Fruit fly (Drosophila melanogaster) whole organism, embryonic: ENCODE measurements around the gene AIMP2.

Source experiments
- Bdp1 ChIP-seq: fragments of 200-800 bp; sonication (Bioruptor generic); optimal IDR thresholded peaks from 3 replicates; lab custom pipeline; 2016; ENCODE audit warnings: missing biosample characterization, missing genetic modification characterization
- CG11560 ChIP-seq: fragments of 200-800 bp; sonication (Bioruptor generic); IDR thresholded peaks from 3 replicates; pipeline ENCODE4 v1.3.6; 2022; ENCODE audit warnings: missing biosample characterization, missing genetic modification characterization
- CG13296 ChIP-seq: fragments of 200-800 bp; sonication (Bioruptor generic); optimal IDR thresholded peaks from 3 replicates; lab custom pipeline; 2018; ENCODE audit warnings: missing biosample characterization, mild to moderate bottlenecking, missing genetic modification characterization
- CG13624 ChIP-seq: fragments of 200-800 bp; sonication (Bioruptor generic); optimal IDR thresholded peaks from 2 replicates; lab custom pipeline; 2016; ENCODE audit warnings: missing biosample characterization, missing genetic modification characterization
- CG15479 ChIP-seq: fragments of 200-800 bp; sonication (Bioruptor generic); optimal IDR thresholded peaks from 3 replicates; lab custom pipeline; 2019; ENCODE audit warnings: missing biosample characterization, mild to moderate bottlenecking, missing genetic modification characterization, moderate library complexity
- CG15514 ChIP-seq: fragments of 200-800 bp; sonication (Bioruptor generic); optimal IDR thresholded peaks from 3 replicates; lab custom pipeline; 2017; ENCODE audit warnings: missing biosample characterization, missing genetic modification characterization, mild to moderate bottlenecking, moderate library complexity, missing genetic modification reagents
- CG16779 ChIP-seq: fragments of 200-800 bp; sonication (Bioruptor generic); IDR thresholded peaks from 2 replicates; pipeline ENCODE4 v1.3.6; 2022; ENCODE audit warnings: missing biosample characterization, missing genetic modification characterization
- CG16815 ChIP-seq: fragments of 200-800 bp; sonication (Bioruptor generic); optimal IDR thresholded peaks from 3 replicates; lab custom pipeline; 2017; ENCODE audit warnings: missing biosample characterization, mild to moderate bottlenecking, missing genetic modification characterization
- CG17802 ChIP-seq: fragments of 200-800 bp; sonication (Bioruptor generic); optimal IDR thresholded peaks from 2 replicates; lab custom pipeline; 2018; ENCODE audit warnings: missing biosample characterization, mild to moderate bottlenecking, missing genetic modification characterization, moderate library complexity
- CG18476 ChIP-seq: fragments of 200-800 bp; sonication (Bioruptor generic); optimal IDR thresholded peaks from 2 replicates; lab custom pipeline; 2016; ENCODE audit warnings: missing biosample characterization, mild to moderate bottlenecking, missing genetic modification characterization
- CG18619 ChIP-seq: fragments of 200-800 bp; sonication (Bioruptor generic); optimal IDR thresholded peaks from 3 replicates; lab custom pipeline; 2017; ENCODE audit warnings: missing biosample characterization, mild to moderate bottlenecking, missing genetic modification characterization
- CG2889 ChIP-seq: fragments of 200-800 bp; sonication (Bioruptor generic); IDR thresholded peaks from 3 replicates; pipeline ENCODE4 v1.3.6; 2022; ENCODE audit warnings: missing biosample characterization, missing genetic modification characterization
- CG4328 ChIP-seq: fragments of 200-800 bp; sonication (Bioruptor generic); optimal IDR thresholded peaks from 3 replicates; lab custom pipeline; 2017; ENCODE audit warnings: missing biosample characterization, missing genetic modification reagents, missing genetic modification characterization
- CG4730 ChIP-seq: fragments of 200-800 bp; sonication (Bioruptor generic); IDR thresholded peaks from 2 replicates; pipeline ENCODE4 v1.3.6; 2022; ENCODE audit warnings: missing biosample characterization, missing genetic modification characterization
- CG5180 ChIP-seq: fragments of 200-800 bp; sonication (Bioruptor generic); optimal IDR thresholded peaks from 3 replicates; lab custom pipeline; 2017; ENCODE audit warnings: missing biosample characterization, missing genetic modification characterization, mild to moderate bottlenecking, moderate library complexity, missing genetic modification reagents
- CG6765 ChIP-seq: fragments of 200-800 bp; sonication (Bioruptor generic); optimal IDR thresholded peaks from 3 replicates; lab custom pipeline; 2017; ENCODE audit warnings: missing biosample characterization, mild to moderate bottlenecking, missing genetic modification characterization
- CG7372 ChIP-seq: fragments of 200-800 bp; sonication (Bioruptor generic); IDR thresholded peaks from 2 replicates; pipeline ENCODE4 v1.3.6; 2022; ENCODE audit warnings: missing biosample characterization, missing genetic modification characterization
- Doc3 ChIP-seq: fragments of 200-800 bp; sonication (Bioruptor generic); IDR thresholded peaks from 3 replicates; pipeline ENCODE4 v1.3.6; 2022; ENCODE audit warnings: missing biosample characterization, missing genetic modification characterization; ENCODE audit not compliant: partially characterized antibody
- Eip74EF ChIP-seq, 2 experiments: fragments of 200-800 bp in 1 of 2; fragments of >200 bp in 1 of 2; sonication (Bioruptor generic) in 1 of 2; optimal IDR thresholded peaks; 2 replicates each; lab custom pipeline; 2017 to 2019; ENCODE audit warnings: missing biosample characterization in 2 of 2, missing genetic modification characterization in 2 of 2, mild to moderate bottlenecking in 1 of 2, moderate library complexity in 1 of 2
- Elba2 ChIP-seq: fragments of 200-800 bp; sonication (Bioruptor generic); optimal IDR thresholded peaks from 3 replicates; lab custom pipeline; 2016; ENCODE audit warnings: missing biosample characterization, missing genetic modification characterization
- HHEX ChIP-seq: fragments of 200-800 bp; sonication (Bioruptor generic); optimal IDR thresholded peaks from 3 replicates; lab custom pipeline; 2017; ENCODE audit warnings: missing biosample characterization, mild to moderate bottlenecking, missing genetic modification characterization, missing genetic modification reagents
- Hmr ChIP-seq: fragments of 200-800 bp; sonication (Bioruptor generic); optimal IDR thresholded peaks from 3 replicates; lab custom pipeline; 2017; ENCODE audit warnings: mild to moderate bottlenecking, missing biosample characterization, missing genetic modification reagents, missing genetic modification characterization
- Poxn ChIP-seq: fragments of 200-800 bp; sonication (Bioruptor generic); IDR thresholded peaks from 2 replicates; pipeline ENCODE4 v1.3.6; 2022; ENCODE audit warnings: missing biosample characterization, missing genetic modification characterization
- Sox102F ChIP-seq: fragments of 200-800 bp; sonication (Bioruptor generic); optimal IDR thresholded peaks from 2 replicates; lab custom pipeline; 2018; ENCODE audit warnings: missing biosample characterization, mild to moderate bottlenecking, missing genetic modification characterization, moderate library complexity
- Vsx1 ChIP-seq: fragments of 200-800 bp; sonication (Bioruptor generic); optimal IDR thresholded peaks from 2 replicates; lab custom pipeline; 2017; ENCODE audit warnings: missing biosample characterization, mild to moderate bottlenecking, missing genetic modification characterization, missing genetic modification reagents
- br ChIP-seq: fragments of >200 bp; optimal IDR thresholded peaks from 2 replicates; lab custom pipeline; 2017
- cas ChIP-seq: fragments of 200-800 bp; sonication (Bioruptor generic); IDR thresholded peaks from 2 replicates; pipeline ENCODE4 v1.3.6; 2022; ENCODE audit warnings: missing biosample characterization, missing genetic modification characterization
- cg ChIP-seq: fragments of 200-800 bp; sonication (Bioruptor generic); optimal IDR thresholded peaks from 3 replicates; lab custom pipeline; 2019; ENCODE audit warnings: missing biosample characterization, mild to moderate bottlenecking, missing genetic modification characterization, moderate library complexity
- dpn ChIP-seq, 2 experiments: fragments of 200-800 bp; sonication (Bioruptor generic); optimal IDR thresholded peaks; 3 replicates each; lab custom pipeline; 2016; ENCODE audit warnings: missing biosample characterization in 2 of 2, missing genetic modification characterization in 2 of 2
- fd102C ChIP-seq: fragments of 200-800 bp; sonication (Bioruptor generic); optimal IDR thresholded peaks from 2 replicates; lab custom pipeline; 2018; ENCODE audit warnings: missing biosample characterization, mild to moderate bottlenecking, missing genetic modification characterization, moderate library complexity
- grau ChIP-seq: fragments of 200-800 bp; optimal IDR thresholded peaks from 3 replicates; lab custom pipeline; 2019; ENCODE audit warnings: missing biosample characterization, mild to moderate bottlenecking, missing genetic modification characterization, moderate library complexity
- gsb ChIP-seq: fragments of 200-800 bp; sonication (Bioruptor generic); IDR thresholded peaks from 2 replicates; pipeline ENCODE4 v1.3.6; 2022; ENCODE audit warnings: missing biosample characterization, missing genetic modification characterization
- hkb ChIP-seq, 2 experiments: fragments of 200-800 bp in 1 of 2; fragments of >200 bp in 1 of 2; sonication (Bioruptor generic) in 1 of 2; IDR thresholded peaks in 1 of 2; optimal IDR thresholded peaks in 1 of 2; 2 replicates each; pipeline versions ENCODE4 v1.3.6 to Lab custom; 2017 to 2022; ENCODE audit warnings: missing biosample characterization in 1 of 2, missing genetic modification characterization in 1 of 2
- insv ChIP-seq, 2 experiments: fragments of 200-800 bp; sonication (Bioruptor generic); optimal IDR thresholded peaks; 3 replicates each; lab custom pipeline; 2016 to 2018; ENCODE audit warnings: missing biosample characterization in 2 of 2, missing genetic modification characterization in 2 of 2
- klu ChIP-seq: fragments of 200-800 bp; sonication (Bioruptor generic); IDR thresholded peaks from 2 replicates; pipeline ENCODE4 v1.3.6; 2022; ENCODE audit warnings: missing biosample characterization, missing genetic modification characterization
- knrl ChIP-seq: fragments of 200-800 bp; sonication (Bioruptor generic); IDR thresholded peaks from 3 replicates; pipeline ENCODE4 v1.3.6; 2022; ENCODE audit warnings: missing biosample characterization, missing genetic modification characterization; ENCODE audit not compliant: partially characterized antibody
- luna ChIP-seq: fragments of 200-800 bp; sonication (Bioruptor generic); optimal IDR thresholded peaks from 2 replicates; lab custom pipeline; 2016; ENCODE audit warnings: missing biosample characterization, missing genetic modification characterization
- nom ChIP-seq: fragments of 200-800 bp; sonication (Bioruptor generic); optimal IDR thresholded peaks from 2 replicates; lab custom pipeline; 2017; ENCODE audit warnings: missing biosample characterization, missing genetic modification characterization, mild to moderate bottlenecking, moderate library complexity, missing genetic modification reagents
- pb ChIP-seq: fragments of 200-800 bp; sonication (Bioruptor generic); optimal IDR thresholded peaks from 3 replicates; lab custom pipeline; 2016; ENCODE audit warnings: missing biosample characterization, missing genetic modification characterization
- pzg ChIP-seq: fragments of 200-800 bp; sonication (Bioruptor generic); optimal IDR thresholded peaks from 3 replicates; lab custom pipeline; 2018; ENCODE audit warnings: missing biosample characterization, mild to moderate bottlenecking, missing genetic modification characterization, moderate library complexity
- ranshi ChIP-seq: fragments of 200-800 bp; sonication (Bioruptor generic); IDR thresholded peaks from 2 replicates; pipeline ENCODE4 v1.3.6; 2022; ENCODE audit warnings: missing biosample characterization, missing genetic modification characterization
- ro ChIP-seq: fragments of 200-800 bp; sonication (Bioruptor generic); IDR thresholded peaks from 2 replicates; pipeline ENCODE4 v1.3.6; 2022; ENCODE audit warnings: missing biosample characterization, missing genetic modification characterization
- so ChIP-seq: fragments of 200-800 bp; sonication (Bioruptor generic); IDR thresholded peaks from 3 replicates; pipeline ENCODE4 v1.3.6; 2022; ENCODE audit warnings: missing biosample characterization, missing genetic modification characterization
- tio ChIP-seq: fragments of 200-800 bp; sonication (Bioruptor generic); optimal IDR thresholded peaks from 2 replicates; lab custom pipeline; 2017; ENCODE audit warnings: missing biosample characterization, missing genetic modification characterization, inconsistent platforms
- trh ChIP-seq: fragments of 200-800 bp; sonication (Bioruptor generic); optimal IDR thresholded peaks from 2 replicates; lab custom pipeline; 2016; ENCODE audit warnings: missing biosample characterization, missing genetic modification characterization
- zen ChIP-seq: fragments of 200-800 bp; sonication (Bioruptor generic); optimal IDR thresholded peaks from 3 replicates; lab custom pipeline; 2018; ENCODE audit warnings: missing biosample characterization, mild to moderate bottlenecking, missing genetic modification characterization, moderate library complexity
- zen2 ChIP-seq: fragments of 200-800 bp; sonication (Bioruptor generic); IDR thresholded peaks from 3 replicates; pipeline ENCODE4 v1.3.6; 2022; ENCODE audit warnings: missing biosample characterization, missing genetic modification characterization; ENCODE audit not compliant: partially characterized antibody

Gene AIMP2

DNA sequence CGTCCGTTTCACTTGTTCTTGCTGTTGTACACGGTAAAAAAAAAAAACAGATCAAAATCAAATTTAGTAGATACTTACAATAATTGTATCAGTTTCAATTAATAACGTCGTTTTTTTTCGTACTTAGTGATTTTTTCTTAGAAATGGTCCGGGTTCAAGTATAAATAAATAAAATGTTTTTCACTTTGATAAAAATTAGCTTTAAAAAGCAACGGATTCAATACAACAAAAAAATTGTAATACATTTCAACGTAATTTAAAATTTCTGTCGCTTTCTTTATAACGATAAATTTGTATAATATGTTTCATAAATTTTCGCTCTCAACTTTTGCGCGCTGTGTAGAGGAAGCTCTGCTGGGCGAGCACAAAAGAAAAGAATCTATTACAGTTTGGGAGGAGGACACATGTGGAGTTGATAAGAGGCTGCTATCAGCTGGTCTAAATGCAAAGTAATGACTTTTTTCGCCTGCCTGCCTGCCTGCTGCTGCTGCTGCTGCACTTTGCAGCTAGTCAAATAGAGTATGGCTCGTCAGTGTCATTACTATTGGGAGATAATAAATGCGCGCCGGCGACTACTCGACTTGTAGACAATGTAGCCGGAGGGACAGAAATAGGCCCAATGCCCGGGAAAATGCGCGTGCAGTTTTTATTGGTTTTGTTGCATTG, 45.4 kb upstream of the AIMP2 start (continued):
- peak; percentile 96 for TF ChIP-seq CG15479
- TF ChIP-seq tio (GFP tag; lab: Kevin White, UChicago), result peak; percentile 68
- TF ChIP-seq HHEX (GFP tag; lab: Kevin White, UChicago), result peak; percentile 63
- TF ChIP-seq CG7372 (GFP tag; lab: Robert Waterston, UW), result no peak
- TF ChIP-seq CG15514, result peak; percentile 14
- TF ChIP-seq Poxn (GFP tag; lab: Robert Waterston, UW), result no peak
- TF ChIP-seq knrl (GFP tag; lab: Robert Waterston, UW), result no peak
- TF ChIP-seq Bdp1 (GFP tag; lab: Kevin White, UChicago), result peak; percentile 24
- TF ChIP-seq nom (GFP tag; lab: Kevin White, UChicago), result no peak
- TF ChIP-seq zen (tag; lab: Kevin White, UChicago), result peak; percentile 74
- TF ChIP-seq CG18619 (GFP tag; lab: Kevin White, UChicago), result peak; percentile 66
- TF ChIP-seq fd102C, result no peak
- peak; percentile 83 for TF ChIP-seq Sox102F (GFP tag; lab: Kevin White, UChicago)
- TF ChIP-seq CG17802 (tag; lab: Kevin White, UChicago), result no peak
- TF ChIP-seq CG13296 (GFP tag; lab: Kevin White, UChicago), result peak; percentile 62
- TF ChIP-seq luna (GFP tag; lab: Kevin White, UChicago), result no peak
- no peak for TF ChIP-seq gsb (GFP tag; lab: Robert Waterston, UW)
- no peak for TF ChIP-seq CG6765 (GFP tag; lab: Kevin White, UChicago)
- TF ChIP-seq klu (GFP tag; lab: Robert Waterston, UW), result peak; percentile 44; the same call in 1 of the 2 replicates
- TF ChIP-seq Vsx1, result peak; percentile 53
- TF ChIP-seq CG13624 (GFP tag; lab: Kevin White, UChicago), result peak; percentile 24
- TF ChIP-seq dpn (GFP tag; optimal IDR thresholded peaks at IDR 0.05; lab: Kevin White, UChicago), result peak; percentile 35 to 36
- TF ChIP-seq ro, result no peak
- no peak for TF ChIP-seq cg (GFP tag; lab: Kevin White, UChicago)
- TF ChIP-seq Doc3 (GFP tag; lab: Robert Waterston, UW), result no peak
- TF ChIP-seq cas (GFP tag; lab: Robert Waterston, UW), result no peak
- TF ChIP-seq Eip74EF (GFP tag; optimal IDR thresholded peaks at IDR 0.05; lab: Kevin White, UChicago), result peak in 1 of 2 experiments; percentile 78
- no peak for TF ChIP-seq CG2889 (GFP tag; lab: Robert Waterston, UW)
- TF ChIP-seq Hmr, result peak; percentile 73
- no peak for TF ChIP-seq CG16779 (GFP tag; lab: Robert Waterston, UW)
- TF ChIP-seq CG16815, result peak; percentile 52
- no peak for TF ChIP-seq hkb (optimal IDR thresholded peaks at IDR 0.05; lab: Kevin White, UChicago)
- 0 out of 2 replicates have a peak, but pooled peaks have one; percentile 54 for TF ChIP-seq hkb (GFP tag; IDR thresholded peaks at IDR 0.05; lab: Robert Waterston, UW)
- TF ChIP-seq pzg, result no peak
- TF ChIP-seq trh (GFP tag; lab: Kevin White, UChicago), result peak; percentile 63
- no peak for TF ChIP-seq CG11560
- no peak for TF ChIP-seq Elba2 (GFP tag; lab: Kevin White, UChicago)
- peak; percentile 55 for TF ChIP-seq CG5180 (GFP tag; lab: Kevin White, UChicago)
- no peak for TF ChIP-seq zen2 (GFP tag; lab: Robert Waterston, UW)
- no peak for TF ChIP-seq so (GFP tag; lab: Robert Waterston, UW)
- TF ChIP-seq br (lab: Kevin White, UChicago), result no peak
- TF ChIP-seq CG4328 (GFP tag; lab: Kevin White, UChicago), result no peak
- no peak for TF ChIP-seq CG4730
- TF ChIP-seq pb (GFP tag; lab: Kevin White, UChicago), result no peak
- peak; percentile 12; the same call in 1 of the 2 replicates for TF ChIP-seq ranshi (GFP tag; lab: Robert Waterston, UW)
- peak; percentile 78 for TF ChIP-seq grau (tag; lab: Kevin White, UChicago)
- TF ChIP-seq CG18476 (GFP tag; lab: Kevin White, UChicago), result peak; percentile 56
- TF ChIP-seq insv (GFP tag; optimal IDR thresholded peaks at IDR 0.05; lab: Kevin White, UChicago), result no peak
